Fruit fly (Drosophila melanogaster): ENCODE data around the gene Zcchc7.

Gene Zcchc7

dm6 chr3L:16865123-16865831 lies 20.1 kb downstream of the Zcchc7 start, which contains the start of gene Lmpt (continued):
- TF ChIP-seq CG15514 (GFP tag; optimal IDR thresholded peaks at IDR 0.05): peak; percentile 48
- no peak for TF ChIP-seq Neu2 (GFP tag; optimal IDR thresholded peaks at IDR 0.05; ENCODE audit: borderline replicate concordance)
- TF ChIP-seq CG30403 (GFP tag; optimal IDR thresholded peaks at IDR 0.05): no peak
- TF ChIP-seq crp (GFP tag; optimal IDR thresholded peaks at IDR 0.05): no peak
- TF ChIP-seq CG2116 (GFP tag; optimal IDR thresholded peaks at IDR 0.05): peak; percentile 13
- peak; percentile 28; the same call in 1 of the 2 replicates for TF ChIP-seq CG31441 (GFP tag; IDR thresholded peaks at IDR 0.05)
- TF ChIP-seq danr (GFP tag; IDR thresholded peaks at IDR 0.05): no peak
- TF ChIP-seq z (GFP tag; IDR thresholded peaks at IDR 0.05): no peak
- TF ChIP-seq Sry-β (GFP tag; optimal IDR thresholded peaks at IDR 0.05): no peak
- TF ChIP-seq CG14667 (GFP tag; IDR thresholded peaks at IDR 0.05): no peak
- TF ChIP-seq CG17186 (GFP tag; optimal IDR thresholded peaks at IDR 0.05): no peak
- peak; percentile 39 for TF ChIP-seq Dek (tag; optimal IDR thresholded peaks at IDR 0.05)
- peak; percentile 2 for TF ChIP-seq CG4424 (GFP tag; optimal IDR thresholded peaks at IDR 0.05)
- no peak for TF ChIP-seq Bdp1 (GFP tag; optimal IDR thresholded peaks at IDR 0.05)
- no peak for TF ChIP-seq CG12769 (tag; optimal IDR thresholded peaks at IDR 0.05)
- no peak for TF ChIP-seq Abd-B (GFP tag; optimal IDR thresholded peaks at IDR 0.05)
- TF ChIP-seq wdn (GFP tag; IDR thresholded peaks at IDR 0.05): no peak
- no peak for TF ChIP-seq gro (GFP tag; optimal IDR thresholded peaks at IDR 0.05)
- TF ChIP-seq Taf1 (GFP tag; IDR thresholded peaks at IDR 0.05): no peak
- TF ChIP-seq CG9609 (GFP tag; optimal IDR thresholded peaks at IDR 0.05): no peak
- TF ChIP-seq Deaf1 (tag; optimal IDR thresholded peaks at IDR 0.05): peak; percentile 46
- peak; percentile 92 for TF ChIP-seq Myb (GFP tag; optimal IDR thresholded peaks at IDR 0.05)
- no peak for TF ChIP-seq stc (GFP tag; IDR thresholded peaks at IDR 0.05)
- TF ChIP-seq Rfx (GFP tag; IDR thresholded peaks at IDR 0.05): peak; percentile 10; the same call in 1 of the 2 replicates
- peak; percentile 89 for TF ChIP-seq gfzf (GFP tag; optimal IDR thresholded peaks at IDR 0.05)
- TF ChIP-seq Med (GFP tag): peak; percentile 77
- TF ChIP-seq sug (tag; optimal IDR thresholded peaks at IDR 0.05): peak; percentile 25
- no peak for TF ChIP-seq Nf-YB (GFP tag; optimal IDR thresholded peaks at IDR 0.05)
- TF ChIP-seq CG8290 (GFP tag; optimal IDR thresholded peaks at IDR 0.05): peak; percentile 7
- peak in 1 of 2 experiments; percentile 49 for TF ChIP-seq CG8290 (tag; optimal IDR thresholded peaks at IDR 0.05)
- TF ChIP-seq Tbp (GFP tag; optimal IDR thresholded peaks at IDR 0.05): no peak
- TF ChIP-seq CG3847 (GFP tag; IDR thresholded peaks at IDR 0.05): peak; percentile 6; the same call in 1 of the 2 replicates
- no peak for TF ChIP-seq HLH3B (GFP tag; IDR thresholded peaks at IDR 0.05)
- no peak for TF ChIP-seq pho (GFP tag; optimal IDR thresholded peaks at IDR 0.05)
- no peak for TF ChIP-seq dpn (GFP tag; optimal IDR thresholded peaks at IDR 0.05)
- TF ChIP-seq CG6854 (GFP tag; optimal IDR thresholded peaks at IDR 0.05): no peak
- no peak for TF ChIP-seq CG11456 (GFP tag; IDR thresholded peaks at IDR 0.05)
- TF ChIP-seq TFAM (GFP tag; optimal IDR thresholded peaks at IDR 0.05): no peak
- no peak for TF ChIP-seq CTCF (GFP tag; optimal IDR thresholded peaks at IDR 0.05)
- peak; percentile 59 for TF ChIP-seq CG12659 (GFP tag; optimal IDR thresholded peaks at IDR 0.05)
- TF ChIP-seq trem (tag; optimal IDR thresholded peaks at IDR 0.05): peak; percentile 48
- peak; percentile 1 for TF ChIP-seq phol (tag; optimal IDR thresholded peaks at IDR 0.05)
- TF ChIP-seq cg (GFP tag; optimal IDR thresholded peaks at IDR 0.05): peak; percentile 85
- TF ChIP-seq gsb (GFP tag; IDR thresholded peaks at IDR 0.05): no peak
- no peak for TF ChIP-seq tap (tag; optimal IDR thresholded peaks at IDR 0.05)
- TF ChIP-seq CG9797 (GFP tag; optimal IDR thresholded peaks at IDR 0.05): peak; percentile 84
- no peak for TF ChIP-seq nerfin-1 (tag; optimal IDR thresholded peaks at IDR 0.05)
- TF ChIP-seq CG17802 (tag; optimal IDR thresholded peaks at IDR 0.05): no peak
- no peak for TF ChIP-seq Doc2 (GFP tag; IDR thresholded peaks at IDR 0.05)
- TF ChIP-seq zf30C (GFP tag; optimal IDR thresholded peaks at IDR 0.05): peak; percentile 31
- no peak for TF ChIP-seq CG30431 (GFP tag; optimal IDR thresholded peaks at IDR 0.05)

Data from whole organism, embryonic.